Fruit fly (Drosophila melanogaster) whole organism, embryonic: ENCODE results near the gene Nplp3.

ENCODE experiments used
- CG10147 ChIP-seq: fragments of 200-800 bp; sonication (Bioruptor generic); optimal IDR thresholded peaks from 2 replicates; lab custom pipeline; 2019; ENCODE audit warnings: missing biosample characterization, mild to moderate bottlenecking, missing genetic modification characterization, moderate library complexity
- CoRest ChIP-seq: fragments of 200-800 bp; sonication (Bioruptor generic); optimal IDR thresholded peaks from 3 replicates; lab custom pipeline; 2018; ENCODE audit warnings: missing biosample characterization, mild to moderate bottlenecking, missing genetic modification characterization, moderate library complexity
- jumu ChIP-seq: fragments of 200-800 bp; sonication (Bioruptor generic); optimal IDR thresholded peaks from 3 replicates; lab custom pipeline; 2016; ENCODE audit warnings: missing biosample characterization, missing genetic modification characterization
- sim ChIP-seq: fragments of 200-800 bp; sonication (Bioruptor generic); IDR thresholded peaks from 2 replicates; pipeline ENCODE4 v1.3.6; 2022; ENCODE audit warnings: missing biosample characterization, missing genetic modification characterization

DNA sequence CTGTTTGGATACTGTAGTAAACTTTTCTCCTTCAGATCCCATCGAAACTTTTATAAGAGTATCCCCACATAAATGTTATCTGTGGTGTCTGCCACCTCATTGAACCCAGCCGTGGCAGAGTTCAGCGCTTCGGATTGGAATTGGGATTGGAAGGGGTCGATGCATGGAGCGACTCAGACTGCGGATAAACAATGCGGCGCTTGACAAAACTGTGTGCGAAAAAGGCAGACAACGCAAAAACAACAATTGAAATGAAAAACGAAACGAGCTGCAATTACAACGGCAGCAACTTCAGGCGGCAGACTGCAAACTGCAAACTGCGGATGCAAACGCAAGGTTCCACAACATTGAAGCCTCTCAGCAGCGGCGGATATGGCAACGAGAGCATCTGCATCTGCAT, 3.8 kb upstream of the Nplp3 start, which contains the start of gene CG13062:
- TF ChIP-seq sim (GFP tag; lab: Robert Waterston, UW) (no peak), jumu (no peak), CG10147 (GFP tag; lab: Kevin White, UChicago) (no peak), CoRest (tag; lab: Kevin White, UChicago) (no peak)
